Worm (Caenorhabditis elegans): Measurements from ENCODE around the gene F44E5.4.

- TF ChIP-seq lin-15B (tag; optimal IDR thresholded peaks at IDR 0.05) (no peak), mef-2 (tag; optimal IDR thresholded peaks at IDR 0.05) (no peak), unc-86 (tag; optimal IDR thresholded peaks at IDR 0.05) (no peak), ztf-11 (tag; optimal IDR thresholded peaks at IDR 0.05) (no peak)
Observed at ce11 chrII:11732513-11732912, 26.6 kb downstream of the F44E5.4 start, which contains the start of gene F13D12.8.
